Worm (Caenorhabditis elegans) whole organism, young adult: ENCODE results near the gene tag-275.

Experiments used
- B0035.1 ChIP-seq: sonication (generic microtip); optimal IDR thresholded peaks from 2 replicates; lab custom pipeline; 2016; ENCODE audit warnings: missing genetic modification characterization, mild to moderate bottlenecking, missing compliant biosample characterization, missing genotype, missing genetic modification reagents
- C06A6.2 ChIP-seq: fragments of 200-800 bp; sonication (Bioruptor generic); conservative IDR thresholded peaks from 2 replicates; pipeline ENCODE4 v1.3.6; 2022; ENCODE audit warnings: missing genetic modification characterization, missing compliant biosample characterization
- D2030.7 ChIP-seq: fragments of 200-800 bp; sonication (Bioruptor generic); IDR thresholded peaks from 2 replicates; pipeline ENCODE4 v1.3.6; 2022; ENCODE audit warnings: missing genetic modification reagents, missing genetic modification characterization, missing compliant biosample characterization
- K12H6.12 ChIP-seq: fragments of 200-800 bp; sonication (Bioruptor generic); optimal IDR thresholded peaks from 2 replicates; lab custom pipeline; 2018; ENCODE audit warnings: mild to moderate bottlenecking, missing genetic modification characterization, missing compliant biosample characterization
- T26A5.8 ChIP-seq: sonication (generic microtip); optimal IDR thresholded peaks from 2 replicates; lab custom pipeline; 2016; ENCODE audit warnings: missing genetic modification characterization, missing compliant biosample characterization
- Y53F4B.3 ChIP-seq: fragments of 200-800 bp; sonication (Bioruptor generic); IDR thresholded peaks from 2 replicates; pipeline ENCODE4 v1.3.6; 2022; ENCODE audit warnings: missing genetic modification reagents, missing genetic modification characterization, missing compliant biosample characterization
- ama-1 ChIP-seq, 3 experiments: fragments of 150-350 bp in 1 of 3; sonication (generic microtip) in 2 of 3; optimal IDR thresholded peaks; 2 replicates each; lab custom pipeline; 2014 to 2018; ENCODE audit warnings: missing biosample characterization in 2 of 3, missing genetic modification characterization in 2 of 3, missing genetic modification reagents in 2 of 3
- attf-3 ChIP-seq: fragments of 200-800 bp; sonication (Bioruptor generic); conservative IDR thresholded peaks from 2 replicates; pipeline ENCODE4 v1.3.6; 2022; ENCODE audit warnings: missing genetic modification reagents, missing genetic modification characterization, missing compliant biosample characterization
- cebp-1 ChIP-seq, 2 experiments: fragments of 200-800 bp in 1 of 2; sonication (Bioruptor generic) in 1 of 2; sonication (generic microtip) in 1 of 2; IDR thresholded peaks in 1 of 2; optimal IDR thresholded peaks in 1 of 2; 2 replicates each; pipeline versions ENCODE4 v1.3.6 to Lab custom; 2017 to 2022; ENCODE audit warnings: missing compliant biosample characterization in 2 of 2, missing genetic modification characterization in 2 of 2, mild to moderate bottlenecking in 1 of 2, missing genetic modification reagents in 1 of 2, moderate library complexity in 1 of 2
- ceh-100 ChIP-seq: fragments of 200-800 bp; sonication (Bioruptor generic); IDR thresholded peaks from 2 replicates; pipeline ENCODE4 v1.3.6; 2022; ENCODE audit warnings: missing genetic modification reagents, missing genetic modification characterization, missing compliant biosample characterization
- chd-7 ChIP-seq: sonication (generic microtip); optimal IDR thresholded peaks from 2 replicates; lab custom pipeline; 2016; ENCODE audit warnings: mild to moderate bottlenecking, missing genetic modification characterization, moderate library complexity, missing compliant biosample characterization
- efl-1 ChIP-seq: fragments of 150-350 bp; optimal IDR thresholded peaks from 2 replicates; lab custom pipeline; 2014; ENCODE audit warnings: missing biosample characterization, missing genetic modification reagents, missing genetic modification characterization
- hlh-12 ChIP-seq: sonication (generic microtip); optimal IDR thresholded peaks from 2 replicates; lab custom pipeline; 2016; ENCODE audit warnings: missing genetic modification characterization, missing compliant biosample characterization
- hrde-1 ChIP-seq: sonication (generic microtip); optimal IDR thresholded peaks from 2 replicates; lab custom pipeline; 2016; ENCODE audit warnings: missing genetic modification characterization, mild to moderate bottlenecking, missing compliant biosample characterization, moderate library complexity, missing genotype, missing genetic modification reagents, borderline replicate concordance
- let-526 ChIP-seq: fragments of 200-800 bp; sonication (Bioruptor generic); IDR thresholded peaks from 2 replicates; pipeline ENCODE4 v1.3.6; 2022; ENCODE audit warnings: missing genetic modification reagents, missing genetic modification characterization, missing compliant biosample characterization
- lir-1 ChIP-seq: fragments of 200-800 bp; sonication (Bioruptor generic); conservative IDR thresholded peaks from 2 replicates; pipeline ENCODE4 v1.3.6; 2022; ENCODE audit warnings: missing genetic modification reagents, missing genetic modification characterization, missing compliant biosample characterization
- lsl-1 ChIP-seq: fragments of 200-800 bp; sonication (Bioruptor generic); optimal IDR thresholded peaks from 2 replicates; lab custom pipeline; 2018; ENCODE audit warnings: mild to moderate bottlenecking, missing genetic modification characterization, moderate library complexity, missing compliant biosample characterization
- lsy-27 ChIP-seq: sonication (generic microtip); optimal IDR thresholded peaks from 2 replicates; lab custom pipeline; 2017; ENCODE audit warnings: missing genetic modification characterization, mild to moderate bottlenecking, missing compliant biosample characterization, antibody characterized with exemption, missing genotype, borderline replicate concordance; ENCODE audit not compliant: insufficient read depth
- mcd-1 ChIP-seq: fragments of 200-800 bp; sonication (Bioruptor generic); IDR thresholded peaks from 2 replicates; pipeline ENCODE4 v1.3.6; 2022; ENCODE audit warnings: missing genetic modification reagents, missing genetic modification characterization, missing compliant biosample characterization
- mel-28 ChIP-seq: sonication (generic microtip); optimal IDR thresholded peaks from 2 replicates; lab custom pipeline; 2016; ENCODE audit warnings: borderline replicate concordance, mild to moderate bottlenecking, missing genetic modification characterization, missing compliant biosample characterization
- nfyb-1 ChIP-seq: fragments of 200-800 bp; sonication (Bioruptor generic); IDR thresholded peaks from 2 replicates; pipeline ENCODE4 v1.3.6; 2022; ENCODE audit warnings: missing genetic modification reagents, missing genetic modification characterization, missing compliant biosample characterization
- nhr-120 ChIP-seq: fragments of 200-800 bp; sonication (Bioruptor generic); IDR thresholded peaks from 2 replicates; pipeline ENCODE4 v1.3.6; 2022; ENCODE audit warnings: missing genetic modification characterization, missing compliant biosample characterization
- nhr-80 ChIP-seq: sonication (generic microtip); optimal IDR thresholded peaks from 2 replicates; lab custom pipeline; 2016; ENCODE audit warnings: missing genetic modification characterization, missing compliant biosample characterization
- pha-4 ChIP-seq: fragments of 150-350 bp; sonication (generic microtip); optimal IDR thresholded peaks from 2 replicates; lab custom pipeline; 2014; ENCODE audit warnings: missing biosample characterization, missing genetic modification reagents, missing genetic modification characterization
- rec-8 ChIP-seq, 2 experiments: sonication (generic microtip); optimal IDR thresholded peaks; 2 replicates each; lab custom pipeline; 2016; ENCODE audit warnings: mild to moderate bottlenecking in 2 of 2, missing genetic modification characterization in 2 of 2, missing genetic modification reagents in 2 of 2, missing genotype in 2 of 2, missing biosample characterization in 1 of 2, missing compliant biosample characterization in 1 of 2, moderate library complexity in 1 of 2
- repo-1 ChIP-seq: sonication (generic microtip); optimal IDR thresholded peaks from 2 replicates; lab custom pipeline; 2017; ENCODE audit warnings: mild to moderate bottlenecking, missing genetic modification characterization, missing compliant biosample characterization
- sdz-38 ChIP-seq: sonication (generic microtip); optimal IDR thresholded peaks from 2 replicates; lab custom pipeline; 2016; ENCODE audit warnings: missing genotype, missing genetic modification characterization, missing compliant biosample characterization
- snpc-1.3 ChIP-seq: sonication (generic microtip); optimal IDR thresholded peaks from 2 replicates; lab custom pipeline; 2017; ENCODE audit warnings: missing genetic modification characterization, mild to moderate bottlenecking, missing compliant biosample characterization, antibody characterized with exemption, moderate library complexity, missing genotype, missing genetic modification reagents; ENCODE audit not compliant: insufficient read depth
- snpc-4 ChIP-seq, 5 experiments: fragments of 150-350 bp in 1 of 5; sonication (generic microtip) in 4 of 5; optimal IDR thresholded peaks; 2 replicates each; lab custom pipeline; 2014 to 2018; ENCODE audit warnings: missing genetic modification characterization in 5 of 5, missing biosample characterization in 3 of 5, antibody characterized with exemption in 2 of 5, mild to moderate bottlenecking in 2 of 5, missing compliant biosample characterization in 2 of 5, missing genotype in 2 of 5, moderate library complexity in 2 of 5, missing genetic modification reagents in 1 of 5
- unc-130 ChIP-seq: sonication (generic microtip); optimal IDR thresholded peaks from 2 replicates; lab custom pipeline; 2016; ENCODE audit warnings: missing genetic modification reagents, missing genetic modification characterization, missing compliant biosample characterization
- ztf-3 ChIP-seq: fragments of 200-800 bp; sonication (Bioruptor generic); optimal IDR thresholded peaks from 2 replicates; lab custom pipeline; 2018; ENCODE audit warnings: mild to moderate bottlenecking, missing genetic modification characterization, missing compliant biosample characterization
- ztf-6 ChIP-seq: fragments of 200-800 bp; sonication (Bioruptor generic); IDR thresholded peaks from 2 replicates; pipeline ENCODE4 v1.3.6; 2022; ENCODE audit warnings: missing genetic modification reagents, missing genetic modification characterization, missing compliant biosample characterization

tag-275 gene

ce11 chrX:6128225-6128686, 22.1 kb downstream of the tag-275 start, which contains the start of gene C15H9.9 (continued):
- TF ChIP-seq snpc-1.3 (tag; lab: Kevin White, UChicago), result no peak
- TF ChIP-seq K12H6.12 (tag; lab: Kevin White, UChicago), result no peak
- TF ChIP-seq mel-28, result no peak
- TF ChIP-seq hrde-1 (tag; lab: Kevin White, UChicago), result no peak
- no peak for TF ChIP-seq hlh-12
- TF ChIP-seq rec-8 (tag; optimal IDR thresholded peaks at IDR 0.05; lab: Kevin White, UChicago), result no peak
- no peak for TF ChIP-seq lir-1 (GFP tag; lab: Robert Waterston, UW)
- no peak for TF ChIP-seq D2030.7 (GFP tag; lab: Robert Waterston, UW)
- no peak for TF ChIP-seq let-526
- TF ChIP-seq mcd-1 (GFP tag; lab: Robert Waterston, UW), result no peak; the same call in 1 of the 2 replicates
- no peak for TF ChIP-seq unc-130 (GFP tag; lab: Kevin White, UChicago)
- TF ChIP-seq ztf-6, result no peak
- TF ChIP-seq nhr-120 (GFP tag; lab: Robert Waterston, UW), result no peak
- TF ChIP-seq ceh-100 (GFP tag; lab: Robert Waterston, UW), result no peak
- TF ChIP-seq sdz-38 (tag; lab: Kevin White, UChicago), result no peak
- TF ChIP-seq attf-3, result no peak
- no peak for TF ChIP-seq C06A6.2 (GFP tag; lab: Robert Waterston, UW)
- no peak for TF ChIP-seq lsy-27
- TF ChIP-seq nfyb-1 (GFP tag; lab: Robert Waterston, UW), result peak; percentile 63; the same call in 1 of the 2 replicates
- no peak for TF ChIP-seq efl-1
- no peak for TF ChIP-seq repo-1 (tag; lab: Kevin White, UChicago)
- no peak for TF ChIP-seq snpc-4 (GFP tag; optimal IDR thresholded peaks at IDR 0.05; lab: Kevin White, UChicago)
- no peak for TF ChIP-seq snpc-4 (tag; optimal IDR thresholded peaks at IDR 0.05; lab: Kevin White, UChicago)
- no peak for TF ChIP-seq ztf-3 (GFP tag; lab: Kevin White, UChicago)
- TF ChIP-seq T26A5.8 (tag; lab: Kevin White, UChicago), result no peak
- no peak for TF ChIP-seq cebp-1 (GFP tag; IDR thresholded peaks at IDR 0.05; lab: Robert Waterston, UW)
- peak; percentile 38 for TF ChIP-seq cebp-1 (tag; optimal IDR thresholded peaks at IDR 0.05; lab: Kevin White, UChicago)
- peak; percentile 2 for TF ChIP-seq chd-7 (tag; lab: Kevin White, UChicago)

- TF ChIP-seq ama-1 (optimal IDR thresholded peaks at IDR 0.05; lab: Kevin White, UChicago), result no peak
- TF ChIP-seq ama-1 (GFP tag; optimal IDR thresholded peaks at IDR 0.05; lab: Kevin White, UChicago), result no peak
- TF ChIP-seq, all 124 proteins: peak for 0
Measured at ce11 chrX:6122026-6122425, 28.3 kb downstream of the tag-275 start, which contains the start of gene nnt-1. Gene nnt-1, plus strand, starts transcription at chrX:6122311.

ce11 chrX:6121279-6121678, 29.1 kb downstream of the tag-275 start:
- no peak for TF ChIP-seq Y53F4B.3 (GFP tag; lab: Robert Waterston, UW)
- TF ChIP-seq lsl-1 (GFP tag; lab: Kevin White, UChicago), result no peak
- TF ChIP-seq pha-4 (tag; lab: Kevin White, UChicago), result peak; percentile 28

- TF ChIP-seq B0035.1 (tag; lab: Kevin White, UChicago) (no peak), nhr-80 (tag; lab: Kevin White, UChicago) (peak; percentile 56)
Measured at ce11 chrX:6118086-6118825, 32.1 kb downstream of the tag-275 start, which contains the start of gene C15H9.2. Gene C15H9.2, plus strand, starts transcription at chrX:6118526.
